Worm (Caenorhabditis elegans) whole organism, L3 larva: ENCODE measurements around the gene C18E9.2.

ENCODE experiments used
- R02D3.7 ChIP-seq: fragments of 150-350 bp; optimal IDR thresholded peaks from 2 replicates; lab custom pipeline; 2014; ENCODE audit warnings: missing biosample characterization, missing genetic modification characterization
- ZK546.5 ChIP-seq: sonication (generic microtip); optimal IDR thresholded peaks from 2 replicates; lab custom pipeline; 2017; ENCODE audit warnings: missing biosample characterization, missing genetic modification characterization
- ama-1 ChIP-seq: fragments of 150-350 bp; optimal IDR thresholded peaks from 2 replicates; lab custom pipeline; 2018
- eor-1 ChIP-seq, 2 experiments: fragments of 150-350 bp; optimal IDR thresholded peaks; 2 replicates each; lab custom pipeline; 2014 to 2018; ENCODE audit warnings: missing biosample characterization in 2 of 2, missing genetic modification characterization in 2 of 2
- mdl-1 ChIP-seq: fragments of 150-350 bp; optimal IDR thresholded peaks from 2 replicates; lab custom pipeline; 2014; ENCODE audit warnings: missing biosample characterization, missing genetic modification characterization
- nfya-1 ChIP-seq: sonication (generic microtip); optimal IDR thresholded peaks from 2 replicates; lab custom pipeline; 2017; ENCODE audit warnings: missing genetic modification characterization, mild to moderate bottlenecking, missing compliant biosample characterization, antibody characterized with exemption, moderate library complexity; ENCODE audit not compliant: insufficient read depth
- unc-62 ChIP-seq: fragments of 150-350 bp; sonication (generic microtip); optimal IDR thresholded peaks from 4 replicates; lab custom pipeline; 2014; ENCODE audit warnings: missing biosample characterization, missing genetic modification reagents, missing genetic modification characterization
- ztf-11 ChIP-seq: fragments of 150-350 bp; optimal IDR thresholded peaks from 2 replicates; lab custom pipeline; 2014; ENCODE audit warnings: missing biosample characterization, missing genetic modification characterization

DNA sequence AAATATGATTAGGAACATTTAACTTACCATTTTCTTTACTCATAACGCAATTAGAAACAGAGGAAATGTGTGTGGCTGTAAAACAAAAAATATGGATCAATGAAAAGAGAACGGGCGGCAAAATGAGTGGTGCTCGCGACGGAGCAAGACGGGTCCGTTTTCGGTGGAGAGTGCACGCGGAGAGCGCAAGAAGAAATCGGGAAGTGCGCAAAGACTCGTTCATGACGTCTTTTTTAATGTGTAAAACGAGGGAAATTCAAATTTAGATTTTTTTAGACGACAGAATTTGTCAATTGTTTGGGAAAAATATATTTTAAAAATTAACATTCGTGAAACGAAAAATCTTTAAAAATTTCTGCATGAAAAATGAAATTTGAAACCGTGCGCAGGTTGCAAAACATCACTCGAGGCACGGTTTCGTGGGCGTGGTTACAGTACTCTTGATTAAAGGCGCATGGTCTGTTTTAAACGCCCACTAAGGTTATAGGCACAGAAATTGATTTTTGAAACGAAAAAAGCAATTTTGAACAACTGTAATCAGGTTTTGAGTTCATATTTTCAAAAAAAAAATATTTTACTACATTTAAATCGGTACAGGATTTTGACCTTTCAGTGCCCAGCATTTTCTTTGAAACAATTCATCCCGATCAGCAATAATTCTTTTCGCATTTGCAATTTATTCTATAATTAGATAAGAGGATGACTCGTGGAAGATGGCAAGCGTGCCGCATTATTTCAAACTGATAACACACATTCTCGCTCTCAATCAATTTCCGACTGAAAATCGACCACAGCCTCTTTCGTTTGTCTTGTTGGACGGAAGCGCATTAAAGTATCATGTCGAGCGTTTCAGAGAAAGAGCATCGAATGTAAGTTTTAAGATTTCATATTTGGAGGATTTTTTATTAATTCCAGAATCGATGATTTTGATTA lies 4.7 kb downstream of the C18E9.2 start, which contains the start of the genes szy-20 and C18E9.5:
- TF ChIP-seq ama-1 (peak; percentile 49), nfya-1 (tag; lab: Kevin White, UChicago) (peak; percentile 84), mdl-1 (no peak), unc-62 (GFP tag; lab: Kevin White, UChicago) (no peak), ZK546.5 (tag; lab: Kevin White, UChicago) (no peak), R02D3.7 (peak; percentile 82), eor-1 (tag; optimal IDR thresholded peaks at IDR 0.05; lab: Kevin White, UChicago) (no peak), ztf-11 (tag; lab: Kevin White, UChicago) (no peak)
